Fruit fly (Drosophila melanogaster) whole organism, prepupa: ENCODE measurements around the gene pum.

ENCODE experiments used
- Blimp-1 ChIP-seq: fragments of 200-800 bp; sonication (Bioruptor generic); optimal IDR thresholded peaks from 3 replicates; lab custom pipeline; 2017; ENCODE audit warnings: missing biosample characterization, missing genetic modification characterization, mild to moderate bottlenecking, moderate library complexity, missing genetic modification reagents
- CG10631 ChIP-seq: fragments of 200-800 bp; sonication (Bioruptor generic); optimal IDR thresholded peaks from 2 replicates; lab custom pipeline; 2016; ENCODE audit warnings: missing biosample characterization, missing genetic modification characterization
- CG10669 ChIP-seq: fragments of 200-800 bp; sonication (Bioruptor generic); optimal IDR thresholded peaks from 3 replicates; lab custom pipeline; 2018; ENCODE audit warnings: missing biosample characterization, mild to moderate bottlenecking, missing genetic modification characterization, moderate library complexity
- CG11294 ChIP-seq: fragments of 200-800 bp; sonication (Bioruptor generic); IDR thresholded peaks from 2 replicates; pipeline ENCODE4 v1.3.6; 2022; ENCODE audit warnings: missing biosample characterization, missing genetic modification characterization
- CG11762 ChIP-seq: fragments of 200-800 bp; sonication (Bioruptor generic); optimal IDR thresholded peaks from 3 replicates; lab custom pipeline; 2016; ENCODE audit warnings: missing biosample characterization, missing genetic modification characterization; ENCODE audit not compliant: insufficient read depth
- CG11902 ChIP-seq: fragments of 200-800 bp; sonication (Bioruptor generic); optimal IDR thresholded peaks from 3 replicates; lab custom pipeline; 2016; ENCODE audit warnings: missing biosample characterization, missing genetic modification characterization
- CG15336 ChIP-seq: fragments of 200-800 bp; sonication (Bioruptor generic); IDR thresholded peaks from 2 replicates; pipeline ENCODE4 v1.3.6; 2022; ENCODE audit warnings: missing biosample characterization, missing genetic modification characterization
- CG3032 ChIP-seq: fragments of 200-800 bp; optimal IDR thresholded peaks from 2 replicates; lab custom pipeline; 2019; ENCODE audit warnings: missing biosample characterization, mild to moderate bottlenecking, missing genetic modification characterization, moderate library complexity
- CG31627 ChIP-seq: fragments of 200-800 bp; sonication (Bioruptor generic); optimal IDR thresholded peaks from 3 replicates; lab custom pipeline; 2016; ENCODE audit warnings: missing biosample characterization, missing genetic modification characterization
- CG32006 ChIP-seq: fragments of 200-800 bp; sonication (Bioruptor generic); optimal IDR thresholded peaks from 3 replicates; lab custom pipeline; 2017; ENCODE audit warnings: missing biosample characterization, mild to moderate bottlenecking, missing genetic modification characterization
- CG34406 ChIP-seq: fragments of 200-800 bp; sonication (Bioruptor generic); optimal IDR thresholded peaks from 3 replicates; lab custom pipeline; 2016; ENCODE audit warnings: missing biosample characterization, missing genetic modification characterization
- CG3919 ChIP-seq: fragments of 200-800 bp; sonication (Bioruptor generic); optimal IDR thresholded peaks from 3 replicates; lab custom pipeline; 2016; ENCODE audit warnings: missing biosample characterization, missing genetic modification characterization
- CG4318 ChIP-seq: fragments of 200-800 bp; sonication (Bioruptor generic); optimal IDR thresholded peaks from 3 replicates; lab custom pipeline; 2017; ENCODE audit warnings: missing biosample characterization, mild to moderate bottlenecking, missing genetic modification characterization
- CG6276 ChIP-seq: fragments of 200-800 bp; sonication (Bioruptor generic); optimal IDR thresholded peaks from 2 replicates; lab custom pipeline; 2017; ENCODE audit warnings: missing biosample characterization, mild to moderate bottlenecking, missing genetic modification characterization
- CG6792 ChIP-seq: fragments of 200-800 bp; sonication (Bioruptor generic); optimal IDR thresholded peaks from 3 replicates; lab custom pipeline; 2016; ENCODE audit warnings: missing biosample characterization, missing genetic modification characterization
- CG6808 ChIP-seq: fragments of 200-800 bp; sonication (Bioruptor generic); optimal IDR thresholded peaks from 3 replicates; lab custom pipeline; 2017; ENCODE audit warnings: missing biosample characterization, missing genetic modification characterization, mild to moderate bottlenecking, moderate library complexity, missing genetic modification reagents
- CG8119 ChIP-seq: fragments of 200-800 bp; sonication (Bioruptor generic); IDR thresholded peaks from 3 replicates; pipeline ENCODE4 v1.3.6; 2022; ENCODE audit warnings: missing biosample characterization, missing genetic modification characterization
- CG8319 ChIP-seq: fragments of 200-800 bp; sonication (Bioruptor generic); optimal IDR thresholded peaks from 3 replicates; lab custom pipeline; 2016; ENCODE audit warnings: missing biosample characterization, missing genetic modification characterization
- CG8632 ChIP-seq: fragments of 200-800 bp; sonication (Bioruptor generic); optimal IDR thresholded peaks from 3 replicates; lab custom pipeline; 2016; ENCODE audit warnings: missing biosample characterization, missing genetic modification characterization
- Eip75B ChIP-seq: fragments of 200-800 bp; sonication (Bioruptor generic); optimal IDR thresholded peaks from 3 replicates; lab custom pipeline; 2016; ENCODE audit warnings: missing biosample characterization, missing genetic modification characterization
- Eip78C ChIP-seq: fragments of 200-800 bp; sonication (Bioruptor generic); peaks from one replicate; lab custom pipeline; 2016; ENCODE audit warnings: missing biosample characterization, missing genetic modification characterization
- Ets21C ChIP-seq: fragments of 200-800 bp; sonication (Bioruptor generic); optimal IDR thresholded peaks from 3 replicates; lab custom pipeline; 2016; ENCODE audit warnings: missing biosample characterization, missing genetic modification characterization
- Ets96B ChIP-seq: fragments of 200-800 bp; optimal IDR thresholded peaks from 2 replicates; lab custom pipeline; 2019; ENCODE audit warnings: missing biosample characterization, mild to moderate bottlenecking, missing genetic modification characterization, moderate library complexity
- Gug ChIP-seq: fragments of 200-800 bp; sonication (Bioruptor generic); IDR thresholded peaks from 2 replicates; pipeline ENCODE4 v1.3.6; 2022; ENCODE audit warnings: missing biosample characterization, missing genetic modification characterization
- Hr38 ChIP-seq: sonication (Bioruptor generic); optimal IDR thresholded peaks from 2 replicates; lab custom pipeline; 2016; ENCODE audit warnings: missing biosample characterization, missing genetic modification characterization
- Lpt ChIP-seq: fragments of 200-800 bp; sonication (Bioruptor generic); optimal IDR thresholded peaks from 3 replicates; lab custom pipeline; 2016; ENCODE audit warnings: missing biosample characterization, missing genetic modification characterization
- Met ChIP-seq: fragments of 200-800 bp; sonication (Bioruptor generic); optimal IDR thresholded peaks from 3 replicates; lab custom pipeline; 2016; ENCODE audit warnings: missing biosample characterization, missing genetic modification characterization
- OdsH ChIP-seq: fragments of 200-800 bp; sonication (Bioruptor generic); optimal IDR thresholded peaks from 3 replicates; lab custom pipeline; 2016; ENCODE audit warnings: missing biosample characterization, missing genetic modification characterization
- Smox ChIP-seq: fragments of 200-800 bp; sonication (Bioruptor generic); optimal IDR thresholded peaks from 3 replicates; lab custom pipeline; 2016; ENCODE audit warnings: missing biosample characterization, missing genetic modification characterization
- Sox102F ChIP-seq: fragments of 200-800 bp; sonication (Bioruptor generic); optimal IDR thresholded peaks from 2 replicates; lab custom pipeline; 2016; ENCODE audit warnings: missing biosample characterization, mild to moderate bottlenecking, missing genetic modification characterization
- Sox15 ChIP-seq: fragments of 200-800 bp; sonication (Bioruptor generic); optimal IDR thresholded peaks from 3 replicates; lab custom pipeline; 2016; ENCODE audit warnings: missing biosample characterization, missing genetic modification characterization
- acj6 ChIP-seq: fragments of 200-800 bp; sonication (Bioruptor generic); optimal IDR thresholded peaks from 3 replicates; lab custom pipeline; 2016; ENCODE audit warnings: missing biosample characterization, missing genetic modification characterization
- cyc ChIP-seq: fragments of 200-800 bp; sonication (Bioruptor generic); optimal IDR thresholded peaks from 3 replicates; lab custom pipeline; 2016; ENCODE audit warnings: missing biosample characterization, missing genetic modification characterization
- dac ChIP-seq: fragments of 200-800 bp; sonication (Bioruptor generic); optimal IDR thresholded peaks from 2 replicates; lab custom pipeline; 2017; ENCODE audit warnings: missing biosample characterization, mild to moderate bottlenecking, missing genetic modification characterization
- dsx ChIP-seq: fragments of 200-800 bp; optimal IDR thresholded peaks from 3 replicates; lab custom pipeline; 2019; ENCODE audit warnings: missing biosample characterization, mild to moderate bottlenecking, missing genetic modification characterization, moderate library complexity; ENCODE audit not compliant: poor library complexity, severe bottlenecking
- eg ChIP-seq: fragments of 200-800 bp; sonication (Bioruptor generic); IDR thresholded peaks from 3 replicates; pipeline ENCODE4 v1.3.6; 2022; ENCODE audit warnings: missing biosample characterization, missing genetic modification characterization
- esn ChIP-seq: fragments of 200-800 bp; sonication (Bioruptor generic); optimal IDR thresholded peaks from 2 replicates; lab custom pipeline; 2016; ENCODE audit warnings: missing biosample characterization, mild to moderate bottlenecking, missing genetic modification characterization, moderate library complexity
- fd85E ChIP-seq: fragments of 200-800 bp; sonication (Bioruptor generic); optimal IDR thresholded peaks from 3 replicates; lab custom pipeline; 2016; ENCODE audit warnings: missing biosample characterization, missing genetic modification characterization
- fkh ChIP-seq: fragments of 200-800 bp; sonication (Bioruptor generic); optimal IDR thresholded peaks from 3 replicates; lab custom pipeline; 2017; ENCODE audit warnings: missing biosample characterization, mild to moderate bottlenecking, missing genetic modification characterization, moderate library complexity
- lz ChIP-seq: fragments of 200-800 bp; sonication (Bioruptor generic); optimal IDR thresholded peaks from 3 replicates; lab custom pipeline; 2016; ENCODE audit warnings: missing biosample characterization, missing genetic modification characterization
- net ChIP-seq: fragments of 200-800 bp; sonication (Bioruptor generic); optimal IDR thresholded peaks from 3 replicates; lab custom pipeline; 2016; ENCODE audit warnings: missing biosample characterization, missing genetic modification characterization
- pdm3 ChIP-seq: fragments of 200-800 bp; sonication (Bioruptor generic); optimal IDR thresholded peaks from 3 replicates; lab custom pipeline; 2016; ENCODE audit warnings: missing biosample characterization, missing genetic modification characterization
- spab ChIP-seq: fragments of 200-800 bp; sonication (Bioruptor generic); optimal IDR thresholded peaks from 2 replicates; lab custom pipeline; 2017; ENCODE audit warnings: missing biosample characterization, mild to moderate bottlenecking, missing genetic modification characterization, missing genetic modification reagents
- ss ChIP-seq, 2 experiments: fragments of 200-800 bp; sonication (Bioruptor generic); optimal IDR thresholded peaks; 2 replicates in 1 of 2; 3 replicates in 1 of 2; lab custom pipeline; 2017 to 2018; ENCODE audit warnings: mild to moderate bottlenecking in 2 of 2, missing biosample characterization in 2 of 2, missing genetic modification characterization in 2 of 2, moderate library complexity in 1 of 2
- svp ChIP-seq: fragments of 200-800 bp; sonication (Bioruptor generic); peaks from one replicate; lab custom pipeline; 2016; ENCODE audit warnings: missing biosample characterization, missing genetic modification characterization
- vri ChIP-seq: fragments of 200-800 bp; sonication (Bioruptor generic); optimal IDR thresholded peaks from 3 replicates; lab custom pipeline; 2016; ENCODE audit warnings: missing biosample characterization, mild to moderate bottlenecking, missing genetic modification characterization

pum gene

dm6 chr3R:9083379-9083778 is 154.1 kb downstream of the pum start (continued):
- TF ChIP-seq Ets96B (tag; lab: Kevin White, UChicago) (no peak), Sox15 (GFP tag; lab: Kevin White, UChicago) (no peak), CG3032 (no peak), fd85E (no peak), CG6792 (GFP tag; lab: Kevin White, UChicago) (no peak), vri (GFP tag; lab: Kevin White, UChicago) (no peak)

- TF ChIP-seq CG8119 (GFP tag; lab: Robert Waterston, UW) (no peak), Eip75B (GFP tag; lab: Kevin White, UChicago) (no peak)
Observed at dm6 chr3R:9082332-9082731, 155.2 kb downstream of the pum start.

- TF ChIP-seq CG8632 (GFP tag; lab: Kevin White, UChicago) (no peak), CG31627 (no peak), Blimp-1 (no peak), CG34406 (GFP tag; lab: Kevin White, UChicago) (no peak), CG8319 (GFP tag; lab: Kevin White, UChicago) (no peak)
Observed at dm6 chr3R:9079638-9080037, 157.8 kb downstream of the pum start.

dm6 chr3R:9074934-9075333 is 162.5 kb downstream of the pum start:
- TF ChIP-seq eg (GFP tag; lab: Robert Waterston, UW) (peak; percentile 54; the same call in 2 of the 3 replicates), pdm3 (GFP tag; lab: Kevin White, UChicago) (peak; percentile 54), Eip75B (GFP tag; lab: Kevin White, UChicago) (peak; percentile 48), Ets21C (GFP tag; lab: Kevin White, UChicago) (no peak), lz (GFP tag; lab: Kevin White, UChicago) (peak; percentile 32), Sox15 (GFP tag; lab: Kevin White, UChicago) (no peak), spab (GFP tag; lab: Kevin White, UChicago) (no peak), Lpt (no peak), fd85E (no peak), Gug (GFP tag; lab: Robert Waterston, UW) (0 out of 2 replicates have a peak, but pooled peaks have one; percentile 20), Hr38 (GFP tag; lab: Kevin White, UChicago) (no peak), CG10631 (GFP tag; lab: Kevin White, UChicago) (peak; percentile 39), CG32006 (GFP tag; lab: Kevin White, UChicago) (no peak), Met (GFP tag; lab: Kevin White, UChicago) (peak; percentile 46), esn (GFP tag; lab: Kevin White, UChicago) (peak; percentile 41), OdsH (GFP tag; lab: Kevin White, UChicago) (peak; percentile 50), CG3919 (GFP tag; lab: Kevin White, UChicago) (peak; percentile 63), acj6 (GFP tag; lab: Kevin White, UChicago) (peak; percentile 45), cyc (GFP tag; lab: Kevin White, UChicago) (peak; percentile 48), CG3032 (peak; percentile 30), CG6808 (GFP tag; lab: Kevin White, UChicago) (peak; percentile 32), net (GFP tag; lab: Kevin White, UChicago) (peak; percentile 9), dac (no peak), Smox (peak; percentile 33), svp (GFP tag; lab: Kevin White, UChicago) (peak; percentile 48), Ets96B (tag; lab: Kevin White, UChicago) (peak; percentile 57), CG15336 (GFP tag; lab: Robert Waterston, UW) (0 out of 2 replicates have a peak, but pooled peaks have one; percentile 24), CG8319 (GFP tag; lab: Kevin White, UChicago) (no peak), fkh (no peak), ss (GFP tag; optimal IDR thresholded peaks at IDR 0.05; lab: Kevin White, UChicago) (peak in 1 of 2 experiments; percentile 43), CG11902 (GFP tag; lab: Kevin White, UChicago) (no peak), Eip78C (peak; percentile 79), CG6276 (GFP tag; lab: Kevin White, UChicago) (no peak), CG11294 (GFP tag; lab: Robert Waterston, UW) (no peak), dsx (GFP tag; lab: Kevin White, UChicago) (peak; percentile 32), CG10669 (GFP tag; lab: Kevin White, UChicago) (peak; percentile 53), CG4318 (GFP tag; lab: Kevin White, UChicago) (no peak), Sox102F (GFP tag; lab: Kevin White, UChicago) (peak; percentile 42), CG11762 (GFP tag; lab: Kevin White, UChicago) (peak; percentile 18)
